Fruit fly (Drosophila melanogaster): Measurements from ENCODE around the gene CG7992.

The CG7992 gene

dm6 chrX:19224580-19225303 lies 22.3 kb downstream of the CG7992 start (continued):
- TF ChIP-seq Oli (tag; optimal IDR thresholded peaks at IDR 0.05) (peak; percentile 56), D19A (tag; optimal IDR thresholded peaks at IDR 0.05) (peak; percentile 43), ATbp (GFP tag; optimal IDR thresholded peaks at IDR 0.05) (peak; percentile 8), Elba2 (GFP tag; optimal IDR thresholded peaks at IDR 0.05) (no peak), CG14710 (tag; optimal IDR thresholded peaks at IDR 0.05) (peak; percentile 43), CG2116 (GFP tag; optimal IDR thresholded peaks at IDR 0.05) (peak; percentile 7), CG10979 (tag; optimal IDR thresholded peaks at IDR 0.05) (peak; percentile 58), Hr78 (GFP tag; optimal IDR thresholded peaks at IDR 0.05) (peak in 1 of 2 experiments; percentile 7), CG6765 (GFP tag; optimal IDR thresholded peaks at IDR 0.05) (peak; percentile 5), dmrt99B (tag; optimal IDR thresholded peaks at IDR 0.05) (peak; percentile 70)

- TF ChIP-seq Ets65A (GFP tag) = no peak
- no peak for TF ChIP-seq slou (GFP tag; optimal IDR thresholded peaks at IDR 0.05)
- TF ChIP-seq CG17385 (GFP tag; optimal IDR thresholded peaks at IDR 0.05) = peak; percentile 76
- TF ChIP-seq CG13424 (tag; optimal IDR thresholded peaks at IDR 0.05) = no peak
- no peak for TF ChIP-seq Nf-YC (tag; optimal IDR thresholded peaks at IDR 0.05)
- TF ChIP-seq Hand (GFP tag; optimal IDR thresholded peaks at IDR 0.05) = no peak
- no peak for TF ChIP-seq CG15073 (GFP tag; optimal IDR thresholded peaks at IDR 0.05)
- TF ChIP-seq prd (optimal IDR thresholded peaks at IDR 0.05) = no peak
- TF ChIP-seq prd (GFP tag; IDR thresholded peaks at IDR 0.05) = peak; percentile 13; the same call in 1 of the 3 replicates
- no peak for TF ChIP-seq tin (GFP tag; optimal IDR thresholded peaks at IDR 0.05)
- TF ChIP-seq scrt (GFP tag; optimal IDR thresholded peaks at IDR 0.05) = no peak
- TF ChIP-seq cad (GFP tag; optimal IDR thresholded peaks at IDR 0.05) = peak; percentile 88
- peak; percentile 22 for TF ChIP-seq CG33557 (GFP tag; optimal IDR thresholded peaks at IDR 0.05)
- no peak for TF ChIP-seq btn (GFP tag; optimal IDR thresholded peaks at IDR 0.05)
- peak; percentile 11; the same call in 1 of the 3 replicates for TF ChIP-seq CG6791 (GFP tag; IDR thresholded peaks at IDR 0.05; ENCODE audit: partially characterized antibody)
- TF ChIP-seq tll (GFP tag; optimal IDR thresholded peaks at IDR 0.05) = peak in 1 of 2 experiments; percentile 18
- peak; percentile 34 for TF ChIP-seq twi (tag; optimal IDR thresholded peaks at IDR 0.05)
- TF ChIP-seq vvl (GFP tag; IDR thresholded peaks at IDR 0.05) = no peak
- peak; percentile 46; the same call in 1 of the 2 replicates for TF ChIP-seq crol (GFP tag; IDR thresholded peaks at IDR 0.05)
- no peak for TF ChIP-seq jumu (GFP tag; optimal IDR thresholded peaks at IDR 0.05)
- no peak for TF ChIP-seq E2f1 (GFP tag; IDR thresholded peaks at IDR 0.05)
- TF ChIP-seq grn (GFP tag; optimal IDR thresholded peaks at IDR 0.05) = peak; percentile 26
- TF ChIP-seq zen (tag; optimal IDR thresholded peaks at IDR 0.05) = peak; percentile 55
- TF ChIP-seq dmrt11E (tag; optimal IDR thresholded peaks at IDR 0.05) = no peak
- TF ChIP-seq Stat92E (GFP tag; optimal IDR thresholded peaks at IDR 0.05) = peak in 1 of 3 experiments; percentile 10
- TF ChIP-seq HLH54F (GFP tag; optimal IDR thresholded peaks at IDR 0.05) = no peak
- peak; percentile 35 for TF ChIP-seq kni (GFP tag; optimal IDR thresholded peaks at IDR 0.05)
- TF ChIP-seq MESR4 (GFP tag; optimal IDR thresholded peaks at IDR 0.05) = no peak
- TF ChIP-seq Blimp-1 (GFP tag; optimal IDR thresholded peaks at IDR 0.05) = peak; percentile 97
- TF ChIP-seq CG14965 (GFP tag; optimal IDR thresholded peaks at IDR 0.05; ENCODE audit: borderline replicate concordance) = no peak
- no peak for TF ChIP-seq NfI (GFP tag; optimal IDR thresholded peaks at IDR 0.05)
These were observed 26.0 kb downstream of the CG7992 start for dm6 chrX:19220963-19221572.
